Worm (Caenorhabditis elegans) whole organism, mixed stage, embryonic: ENCODE measurements around the gene ets-8.

Experiments used
- M03D4.4 ChIP-seq: sonication (generic microtip); optimal IDR thresholded peaks from 2 replicates; lab custom pipeline; 2017; ENCODE audit warnings: mild to moderate bottlenecking, missing genetic modification characterization, missing compliant biosample characterization
- elt-3 ChIP-seq: fragments of 150-350 bp; optimal IDR thresholded peaks from 2 replicates; lab custom pipeline; 2014; ENCODE audit warnings: missing biosample characterization, missing genetic modification characterization
- nhr-12 ChIP-seq: fragments of 150-350 bp; optimal IDR thresholded peaks from 2 replicates; lab custom pipeline; 2014; ENCODE audit warnings: missing biosample characterization, missing genetic modification characterization
- nhr-76 ChIP-seq: sonication (generic microtip); optimal IDR thresholded peaks from 2 replicates; lab custom pipeline; 2017; ENCODE audit warnings: missing biosample characterization, missing genetic modification characterization
- pha-4 ChIP-seq: fragments of 150-350 bp; optimal IDR thresholded peaks from 2 replicates; lab custom pipeline; 2018; ENCODE audit warnings: missing biosample characterization, missing genetic modification reagents, missing genetic modification characterization
- unc-39 ChIP-seq: fragments of 150-350 bp; optimal IDR thresholded peaks from 2 replicates; lab custom pipeline; 2014; ENCODE audit warnings: missing biosample characterization, missing genetic modification characterization
- unc-62 ChIP-seq: fragments of 150-350 bp; optimal IDR thresholded peaks from 2 replicates; lab custom pipeline; 2014; ENCODE audit warnings: missing biosample characterization, missing genetic modification reagents, missing genetic modification characterization

DNA sequence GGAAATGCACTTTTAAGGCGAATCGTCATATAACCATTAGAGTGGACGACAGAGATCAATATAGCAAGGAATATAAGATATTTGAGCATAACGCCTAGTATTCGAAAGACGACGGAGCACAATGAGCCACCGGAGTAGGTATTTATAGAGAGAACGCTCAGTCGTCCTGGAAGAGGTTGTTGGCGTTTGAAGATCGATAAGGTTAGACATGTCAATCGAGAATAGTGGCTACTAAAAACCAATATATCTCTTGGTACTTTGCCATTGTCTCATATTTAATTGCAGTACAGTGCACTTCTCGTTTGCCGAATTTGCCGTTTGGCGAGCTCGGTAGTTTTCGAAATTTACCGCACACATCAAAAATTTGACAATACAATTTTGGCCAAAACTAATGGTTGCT, 47.7 kb upstream of the ets-8 start, which contains the start of gene dsl-1:
- TF ChIP-seq nhr-76 (tag; lab: Kevin White, UChicago) = no peak
- no peak for TF ChIP-seq M03D4.4 (tag; lab: Kevin White, UChicago)
- no peak for TF ChIP-seq unc-62
- TF ChIP-seq unc-39 = no peak
- no peak for TF ChIP-seq pha-4 (tag; lab: Kevin White, UChicago)
- TF ChIP-seq nhr-12 (tag; lab: Kevin White, UChicago) = no peak
- no peak for TF ChIP-seq elt-3
